Worm (Caenorhabditis elegans) whole organism, L4/young adult: ENCODE data around the gene sas-6.

ENCODE experiments used
- W03F9.2 ChIP-seq: fragments of 150-350 bp; optimal IDR thresholded peaks from 2 replicates; lab custom pipeline; 2014; ENCODE audit warnings: missing biosample characterization, missing genetic modification characterization
- him-1 ChIP-seq: sonication (generic microtip); optimal IDR thresholded peaks from 2 replicates; lab custom pipeline; 2016; ENCODE audit warnings: missing genotype, missing genetic modification reagents, missing genetic modification characterization, missing compliant biosample characterization

- TF ChIP-seq him-1 (tag; lab: Kevin White, UChicago) (no peak), W03F9.2 (tag; lab: Kevin White, UChicago) (no peak)
Observed at ce11 chrIV:13784774-13785173, 3.8 kb downstream of the sas-6 start.
